Fruit fly (Drosophila melanogaster) whole organism, embryonic: ENCODE data around the gene CG6470.

Experiments
- Bgb ChIP-seq: fragments of 200-800 bp; sonication (Bioruptor generic); IDR thresholded peaks from 2 replicates; pipeline ENCODE4 v1.3.6; 2022; ENCODE audit warnings: missing biosample characterization, missing genetic modification characterization; ENCODE audit not compliant: partially characterized antibody
- CG10267 ChIP-seq: fragments of 200-800 bp; sonication (Bioruptor generic); optimal IDR thresholded peaks from 2 replicates; lab custom pipeline; 2018; ENCODE audit warnings: missing biosample characterization, mild to moderate bottlenecking, missing genetic modification characterization, moderate library complexity
- CG11085 ChIP-seq: fragments of 200-800 bp; sonication (Bioruptor generic); IDR thresholded peaks from 2 replicates; pipeline ENCODE4 v1.3.6; 2022; ENCODE audit warnings: missing biosample characterization, missing genetic modification characterization
- CG11398 ChIP-seq: fragments of 200-800 bp; sonication (Bioruptor generic); optimal IDR thresholded peaks from 2 replicates; lab custom pipeline; 2016; ENCODE audit warnings: missing biosample characterization, missing genetic modification characterization
- CG13287 ChIP-seq: fragments of 200-800 bp; sonication (Bioruptor generic); IDR thresholded peaks from 2 replicates; pipeline ENCODE4 v1.3.6; 2022; ENCODE audit warnings: missing biosample characterization, missing genetic modification characterization; ENCODE audit not compliant: partially characterized antibody
- CG14710 ChIP-seq: fragments of 200-800 bp; sonication (Bioruptor generic); optimal IDR thresholded peaks from 3 replicates; lab custom pipeline; 2019; ENCODE audit warnings: missing biosample characterization, mild to moderate bottlenecking, missing genetic modification characterization, moderate library complexity
- CG2199 ChIP-seq: fragments of 200-800 bp; sonication (Bioruptor generic); IDR thresholded peaks from 3 replicates; pipeline ENCODE4 v1.3.6; 2022; ENCODE audit warnings: missing biosample characterization, missing genetic modification characterization
- CG2712 ChIP-seq: fragments of 200-800 bp; optimal IDR thresholded peaks from 3 replicates; lab custom pipeline; 2019; ENCODE audit warnings: missing biosample characterization, mild to moderate bottlenecking, missing genetic modification characterization, moderate library complexity
- CG30403 ChIP-seq: fragments of 200-800 bp; sonication (Bioruptor generic); optimal IDR thresholded peaks from 3 replicates; lab custom pipeline; 2016; ENCODE audit warnings: missing biosample characterization, missing genetic modification characterization
- CG31365 ChIP-seq: fragments of 200-800 bp; sonication (Bioruptor generic); optimal IDR thresholded peaks from 2 replicates; lab custom pipeline; 2018; ENCODE audit warnings: missing biosample characterization, mild to moderate bottlenecking, missing genetic modification characterization
- CG32767 ChIP-seq: fragments of 200-800 bp; sonication (Bioruptor generic); IDR thresholded peaks from 2 replicates; pipeline ENCODE4 v1.3.6; 2022; ENCODE audit warnings: missing biosample characterization, missing genetic modification characterization
- CG4707 ChIP-seq: fragments of 200-800 bp; sonication (Bioruptor generic); optimal IDR thresholded peaks from 2 replicates; lab custom pipeline; 2018; ENCODE audit warnings: missing biosample characterization, mild to moderate bottlenecking, missing genetic modification characterization, moderate library complexity
- CG7786 ChIP-seq: fragments of 200-800 bp; sonication (Bioruptor generic); optimal IDR thresholded peaks from 2 replicates; lab custom pipeline; 2016; ENCODE audit warnings: missing biosample characterization, missing genetic modification characterization
- CG8089 ChIP-seq: fragments of 200-800 bp; sonication (Bioruptor generic); optimal IDR thresholded peaks from 3 replicates; lab custom pipeline; 2016; ENCODE audit warnings: missing biosample characterization, missing genetic modification characterization
- Fer1 ChIP-seq: fragments of 200-800 bp; sonication (Bioruptor generic); optimal IDR thresholded peaks from 2 replicates; lab custom pipeline; 2017; ENCODE audit warnings: missing biosample characterization, mild to moderate bottlenecking, missing genetic modification characterization
- HLH4C ChIP-seq: fragments of 200-800 bp; sonication (Bioruptor generic); IDR thresholded peaks from 3 replicates; pipeline ENCODE4 v1.3.6; 2022; ENCODE audit warnings: missing biosample characterization, missing genetic modification characterization; ENCODE audit not compliant: partially characterized antibody
- HmgD ChIP-seq: fragments of 200-800 bp; sonication (Bioruptor generic); optimal IDR thresholded peaks from 3 replicates; lab custom pipeline; 2016; ENCODE audit warnings: missing biosample characterization, missing genetic modification characterization
- Jarid2 ChIP-seq: fragments of 200-800 bp; sonication (Bioruptor generic); optimal IDR thresholded peaks from 3 replicates; lab custom pipeline; 2017; ENCODE audit warnings: mild to moderate bottlenecking, missing biosample characterization, missing genetic modification reagents, missing genetic modification characterization
- Med ChIP-seq: fragments of 200-800 bp; sonication (Bioruptor generic); peaks from one replicate; lab custom pipeline; 2016; ENCODE audit warnings: missing biosample characterization, missing genetic modification characterization, mild to moderate bottlenecking, inconsistent platforms, moderate library complexity
- Opbp ChIP-seq: fragments of 200-800 bp; sonication (Bioruptor generic); IDR thresholded peaks from 3 replicates; pipeline ENCODE4 v1.3.6; 2022; ENCODE audit warnings: missing biosample characterization, missing genetic modification characterization; ENCODE audit not compliant: partially characterized antibody
- Six4 ChIP-seq: fragments of 200-800 bp; sonication (Bioruptor generic); optimal IDR thresholded peaks from 2 replicates; lab custom pipeline; 2016; ENCODE audit warnings: missing biosample characterization, missing genetic modification characterization
- amos ChIP-seq: fragments of 200-800 bp; sonication (Bioruptor generic); IDR thresholded peaks from 2 replicates; pipeline ENCODE4 v1.3.6; 2022; ENCODE audit warnings: missing biosample characterization, missing genetic modification characterization; ENCODE audit not compliant: partially characterized antibody
- ato ChIP-seq: fragments of 200-800 bp; sonication (Bioruptor generic); IDR thresholded peaks from 2 replicates; pipeline ENCODE4 v1.3.6; 2022; ENCODE audit warnings: missing biosample characterization, missing genetic modification characterization; ENCODE audit not compliant: partially characterized antibody
- cg ChIP-seq: fragments of 200-800 bp; sonication (Bioruptor generic); optimal IDR thresholded peaks from 3 replicates; lab custom pipeline; 2019; ENCODE audit warnings: missing biosample characterization, mild to moderate bottlenecking, missing genetic modification characterization, moderate library complexity
- chinmo ChIP-seq: fragments of 200-800 bp; sonication (Bioruptor generic); IDR thresholded peaks from 4 replicates; pipeline ENCODE4 v1.3.6; 2022; ENCODE audit warnings: missing biosample characterization, missing genetic modification characterization; ENCODE audit not compliant: partially characterized antibody
- ci ChIP-seq: fragments of 200-800 bp; sonication (Bioruptor generic); IDR thresholded peaks from 3 replicates; pipeline ENCODE4 v1.3.6; 2022; ENCODE audit warnings: missing biosample characterization, missing genetic modification characterization
- crol ChIP-seq: fragments of 200-800 bp; sonication (Bioruptor generic); IDR thresholded peaks from 2 replicates; pipeline ENCODE4 v1.3.6; 2022; ENCODE audit warnings: missing biosample characterization, missing genetic modification characterization
- da ChIP-seq: fragments of 200-800 bp; sonication (Bioruptor generic); optimal IDR thresholded peaks from 2 replicates; lab custom pipeline; 2016; ENCODE audit warnings: missing biosample characterization, missing genetic modification characterization
- fd102C ChIP-seq: fragments of 200-800 bp; sonication (Bioruptor generic); optimal IDR thresholded peaks from 2 replicates; lab custom pipeline; 2018; ENCODE audit warnings: missing biosample characterization, mild to moderate bottlenecking, missing genetic modification characterization, moderate library complexity
- gce ChIP-seq: fragments of 200-800 bp; sonication (Bioruptor generic); IDR thresholded peaks from 3 replicates; pipeline ENCODE4 v1.3.6; 2022; ENCODE audit warnings: missing biosample characterization, missing genetic modification characterization
- gcm ChIP-seq: fragments of 200-800 bp; sonication (Bioruptor generic); optimal IDR thresholded peaks from 2 replicates; lab custom pipeline; 2019; ENCODE audit warnings: missing biosample characterization, mild to moderate bottlenecking, missing genetic modification characterization, moderate library complexity
- gfzf ChIP-seq: fragments of 200-800 bp; sonication (Bioruptor generic); optimal IDR thresholded peaks from 2 replicates; lab custom pipeline; 2016; ENCODE audit warnings: missing biosample characterization, mild to moderate bottlenecking, missing genetic modification characterization, moderate library complexity
- grau ChIP-seq: fragments of 200-800 bp; optimal IDR thresholded peaks from 3 replicates; lab custom pipeline; 2019; ENCODE audit warnings: missing biosample characterization, mild to moderate bottlenecking, missing genetic modification characterization, moderate library complexity
- hkb ChIP-seq, 2 experiments: fragments of 200-800 bp in 1 of 2; fragments of >200 bp in 1 of 2; sonication (Bioruptor generic) in 1 of 2; IDR thresholded peaks in 1 of 2; optimal IDR thresholded peaks in 1 of 2; 2 replicates each; pipeline versions ENCODE4 v1.3.6 to Lab custom; 2017 to 2022; ENCODE audit warnings: missing biosample characterization in 1 of 2, missing genetic modification characterization in 1 of 2
- luna ChIP-seq: fragments of 200-800 bp; sonication (Bioruptor generic); optimal IDR thresholded peaks from 2 replicates; lab custom pipeline; 2016; ENCODE audit warnings: missing biosample characterization, missing genetic modification characterization
- nom ChIP-seq: fragments of 200-800 bp; sonication (Bioruptor generic); optimal IDR thresholded peaks from 2 replicates; lab custom pipeline; 2017; ENCODE audit warnings: missing biosample characterization, missing genetic modification characterization, mild to moderate bottlenecking, moderate library complexity, missing genetic modification reagents
- onecut ChIP-seq: fragments of 200-800 bp; sonication (Bioruptor generic); IDR thresholded peaks from 2 replicates; pipeline ENCODE4 v1.3.6; 2022; ENCODE audit warnings: missing biosample characterization, missing genetic modification characterization
- pfk ChIP-seq: fragments of 200-800 bp; sonication (Bioruptor generic); optimal IDR thresholded peaks from 2 replicates; lab custom pipeline; 2018; ENCODE audit warnings: missing biosample characterization, mild to moderate bottlenecking, missing genetic modification characterization, moderate library complexity
- pros ChIP-seq: fragments of 200-800 bp; sonication (Bioruptor generic); optimal IDR thresholded peaks from 3 replicates; lab custom pipeline; 2019; ENCODE audit warnings: missing biosample characterization, mild to moderate bottlenecking, missing genetic modification characterization, moderate library complexity
- run ChIP-seq: fragments of 200-800 bp; sonication (Bioruptor generic); optimal IDR thresholded peaks from 3 replicates; lab custom pipeline; 2018; ENCODE audit warnings: missing biosample characterization, mild to moderate bottlenecking, missing genetic modification characterization
- sd ChIP-seq: fragments of 200-800 bp; sonication (Bioruptor generic); optimal IDR thresholded peaks from 3 replicates; lab custom pipeline; 2018; ENCODE audit warnings: missing biosample characterization, mild to moderate bottlenecking, missing genetic modification characterization, moderate library complexity
- sens ChIP-seq: fragments of 200-800 bp; sonication (Bioruptor generic); peaks from one replicate; lab custom pipeline; 2016; ENCODE audit warnings: missing biosample characterization, missing genetic modification characterization
- stwl ChIP-seq: fragments of 200-800 bp; sonication (Bioruptor generic); optimal IDR thresholded peaks from 3 replicates; lab custom pipeline; 2018; ENCODE audit warnings: missing biosample characterization, mild to moderate bottlenecking, missing genetic modification characterization, moderate library complexity
- tna ChIP-seq: fragments of 200-800 bp; sonication (Bioruptor generic); IDR thresholded peaks from 2 replicates; pipeline ENCODE4 v1.3.6; 2022; ENCODE audit warnings: missing biosample characterization, missing genetic modification characterization; ENCODE audit not compliant: partially characterized antibody
- trem ChIP-seq: fragments of 200-800 bp; optimal IDR thresholded peaks from 3 replicates; lab custom pipeline; 2019; ENCODE audit warnings: missing biosample characterization, mild to moderate bottlenecking, missing genetic modification characterization, moderate library complexity
- vvl ChIP-seq: fragments of 200-800 bp; sonication (Bioruptor generic); IDR thresholded peaks from 2 replicates; pipeline ENCODE4 v1.3.6; 2022; ENCODE audit warnings: missing biosample characterization, missing genetic modification characterization
- z ChIP-seq: fragments of 200-800 bp; sonication (Bioruptor generic); IDR thresholded peaks from 3 replicates; pipeline ENCODE4 v1.3.6; 2022; ENCODE audit warnings: missing biosample characterization, missing genetic modification characterization

Gene CG6470

dm6 chrX:18504948-18505597 lies 9.6 kb downstream of the CG6470 start, which contains the start of gene Wnt5 (continued):
- TF ChIP-seq CG10267 (tag; lab: Kevin White, UChicago) (peak; percentile 18), HLH4C (GFP tag; lab: Robert Waterston, UW) (peak; percentile 23; the same call in 1 of the 3 replicates), z (GFP tag; lab: Robert Waterston, UW) (no peak), run (tag; lab: Kevin White, UChicago) (peak; percentile 52), CG11398 (GFP tag; lab: Kevin White, UChicago) (no peak), CG8089 (GFP tag; lab: Kevin White, UChicago) (peak; percentile 22), hkb (optimal IDR thresholded peaks at IDR 0.05; lab: Kevin White, UChicago) (no peak), hkb (GFP tag; IDR thresholded peaks at IDR 0.05; lab: Robert Waterston, UW) (peak; percentile 28; the same call in 1 of the 2 replicates), Bgb (peak; percentile 45), CG32767 (GFP tag; lab: Robert Waterston, UW) (peak; percentile 67; the same call in 1 of the 2 replicates), grau (tag; lab: Kevin White, UChicago) (peak; percentile 24), CG2199 (GFP tag; lab: Robert Waterston, UW) (peak; percentile 92), nom (peak; percentile 50), Opbp (0 out of 3 replicates have a peak, but pooled peaks have one; percentile 50), HmgD (GFP tag; lab: Kevin White, UChicago) (peak; percentile 20), chinmo (GFP tag; lab: Robert Waterston, UW) (peak; percentile 85; the same call in 3 of the 4 replicates), CG4707 (GFP tag; lab: Kevin White, UChicago) (peak; percentile 15), gce (GFP tag; lab: Robert Waterston, UW) (peak; percentile 22; the same call in 1 of the 3 replicates), CG11085 (GFP tag; lab: Robert Waterston, UW) (no peak), sens (peak; percentile 44), Fer1 (peak; percentile 44), luna (GFP tag; lab: Kevin White, UChicago) (no peak), sd (tag; lab: Kevin White, UChicago) (peak; percentile 15), Six4 (GFP tag; lab: Kevin White, UChicago) (no peak), CG7786 (no peak), Jarid2 (GFP tag; lab: Kevin White, UChicago) (peak; percentile 90), ato (0 out of 2 replicates have a peak, but pooled peaks have one; percentile 34), Med (GFP tag; lab: Kevin White, UChicago) (peak; percentile 51), stwl (peak; percentile 45), ci (GFP tag; lab: Robert Waterston, UW) (peak; percentile 57; the same call in 2 of the 3 replicates), cg (peak; percentile 43), CG2712 (tag; lab: Kevin White, UChicago) (peak; percentile 37), gcm (GFP tag; lab: Kevin White, UChicago) (peak; percentile 11), da (GFP tag; lab: Kevin White, UChicago) (no peak), crol (GFP tag; lab: Robert Waterston, UW) (peak; percentile 65), CG13287 (GFP tag; lab: Robert Waterston, UW) (peak; percentile 43; the same call in 1 of the 2 replicates), trem (peak; percentile 29), CG31365 (no peak), vvl (peak; percentile 68; the same call in 1 of the 2 replicates), pfk (no peak), CG14710 (peak; percentile 9), pros (GFP tag; lab: Kevin White, UChicago) (no peak), gfzf (GFP tag; lab: Kevin White, UChicago) (peak; percentile 4), fd102C (GFP tag; lab: Kevin White, UChicago) (no peak), onecut (GFP tag; lab: Robert Waterston, UW) (peak; percentile 46; the same call in 1 of the 2 replicates), CG30403 (GFP tag; lab: Kevin White, UChicago) (no peak), tna (GFP tag; lab: Robert Waterston, UW) (peak; percentile 53; the same call in 1 of the 2 replicates), amos (0 out of 2 replicates have a peak, but pooled peaks have one; percentile 26)
